Worm (Caenorhabditis elegans) whole organism, L1 larva: ENCODE results near the gene gst-35.

Source experiments
- nhr-47 ChIP-seq: sonication (generic microtip); optimal IDR thresholded peaks from 2 replicates; lab custom pipeline; 2016; ENCODE audit warnings: mild to moderate bottlenecking, missing genetic modification characterization, moderate library complexity, missing compliant biosample characterization
- ztf-4 ChIP-seq: fragments of 150-350 bp; optimal IDR thresholded peaks from 2 replicates; lab custom pipeline; 2014; ENCODE audit warnings: missing biosample characterization, missing genetic modification characterization

DNA sequence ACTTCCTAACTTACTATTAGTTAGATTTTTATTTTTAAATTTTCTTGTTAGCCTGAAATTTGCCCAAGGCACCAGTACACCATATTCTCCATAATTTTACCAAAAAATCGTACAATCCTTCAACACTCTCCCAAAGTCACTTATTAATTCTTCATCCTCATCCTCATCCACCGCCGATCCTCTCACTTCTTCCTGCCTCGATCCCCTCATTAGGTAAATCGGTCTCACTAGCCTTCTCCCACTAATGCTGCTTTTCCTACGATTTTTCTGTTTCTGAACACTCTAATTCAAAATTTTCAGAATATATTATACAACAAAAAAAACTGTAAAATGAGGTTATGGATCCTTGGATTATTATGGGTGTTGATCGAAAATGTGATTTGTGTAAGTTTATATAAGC is 49.3 kb downstream of the gst-35 start, which contains the start of gene Y53F4B.25:
- no peak for TF ChIP-seq ztf-4 (tag; lab: Kevin White, UChicago)
- TF ChIP-seq nhr-47 (tag; lab: Kevin White, UChicago): no peak
